Worm (Caenorhabditis elegans): ENCODE data around the gene ZK666.4.

- TF ChIP-seq mdl-1 (tag; optimal IDR thresholded peaks at IDR 0.05) (no peak), nhr-11 (tag; optimal IDR thresholded peaks at IDR 0.05) (no peak), unc-98 (GFP tag; IDR thresholded peaks at IDR 0.05) (no peak), skn-1 (tag; optimal IDR thresholded peaks at IDR 0.05) (no peak), nhr-90 (tag; optimal IDR thresholded peaks at IDR 0.05; ENCODE audit: poor library complexity) (no peak), aly-2 (tag; optimal IDR thresholded peaks at IDR 0.05) (no peak), hlh-4 (tag; optimal IDR thresholded peaks at IDR 0.05) (no peak)
These were observed 33.2 kb downstream of the ZK666.4 start, which contains the start of gene F59B10.3 for ce11 chrII:10510242-10510641.
